Fruit fly (Drosophila melanogaster): ENCODE results near the gene CG3285.

DNA sequence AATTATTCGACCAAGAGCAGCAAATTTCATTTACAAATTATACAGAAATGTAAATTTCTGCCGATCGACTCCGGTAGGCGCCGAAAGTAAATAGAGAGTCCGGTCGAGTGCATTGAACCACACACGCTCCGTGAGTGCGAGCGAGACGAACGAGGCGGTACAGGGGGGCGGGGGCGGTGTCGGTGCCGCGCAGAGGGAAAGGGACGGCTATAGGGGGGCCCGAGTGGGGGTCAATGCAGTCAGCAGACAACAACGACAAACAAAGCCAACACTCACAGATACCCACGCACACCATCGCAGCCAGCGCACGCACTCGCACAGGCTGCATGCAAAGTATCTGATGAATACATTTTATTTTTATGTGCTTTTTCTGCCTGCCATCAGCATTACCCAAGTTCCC lies 8.7 kb downstream of the CG3285 start:
- TF ChIP-seq CTCF (optimal IDR thresholded peaks at IDR 0.05) (no peak), CG8478 (optimal IDR thresholded peaks at IDR 0.05) (no peak)

Data from S2 (cell line).